Fruit fly (Drosophila melanogaster): ENCODE measurements around the gene CG10405.

CG10405 gene

DNA sequence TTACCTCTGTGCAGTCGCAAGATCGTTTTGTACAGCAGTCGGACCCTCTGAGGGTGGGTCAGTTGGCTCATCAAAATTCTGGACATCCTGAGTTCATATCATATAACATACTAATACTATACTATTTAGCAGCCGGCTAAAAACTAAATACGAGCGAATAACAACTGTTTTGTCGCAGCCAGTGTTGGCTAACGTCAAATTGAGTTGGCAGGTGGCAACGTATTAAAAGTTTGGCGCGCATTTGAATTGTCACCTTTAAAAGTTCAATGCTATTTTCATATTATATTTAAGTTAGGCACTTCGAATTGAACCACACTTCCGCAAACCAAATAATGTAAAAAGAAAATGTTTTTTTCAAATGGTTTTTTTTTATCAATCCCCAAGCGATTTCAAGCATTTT lies 28.0 kb downstream of the CG10405 start, which contains the start of gene Sdhaf3:
Gene Sdhaf3 (minus strand): TSS at position 177 of the 400 bp plus-strand sequence.
- TF ChIP-seq CG13204 (GFP tag; optimal IDR thresholded peaks at IDR 0.05): no peak
- no peak for TF ChIP-seq CG8159 (tag; optimal IDR thresholded peaks at IDR 0.05)
- TF ChIP-seq CG17806 (tag; optimal IDR thresholded peaks at IDR 0.05): no peak
- TF ChIP-seq CG10348 (GFP tag; IDR thresholded peaks at IDR 0.05): no peak
- TF ChIP-seq rn (GFP tag; IDR thresholded peaks at IDR 0.05): no peak
- TF ChIP-seq CG9948 (tag; optimal IDR thresholded peaks at IDR 0.05): no peak
- TF ChIP-seq CG32121 (GFP tag; IDR thresholded peaks at IDR 0.05): no peak
- TF ChIP-seq EcR (GFP tag; optimal IDR thresholded peaks at IDR 0.05): no peak
- TF ChIP-seq D1 (tag; optimal IDR thresholded peaks at IDR 0.05): no peak
- no peak for TF ChIP-seq Snoo (tag; optimal IDR thresholded peaks at IDR 0.05)

DNA sequence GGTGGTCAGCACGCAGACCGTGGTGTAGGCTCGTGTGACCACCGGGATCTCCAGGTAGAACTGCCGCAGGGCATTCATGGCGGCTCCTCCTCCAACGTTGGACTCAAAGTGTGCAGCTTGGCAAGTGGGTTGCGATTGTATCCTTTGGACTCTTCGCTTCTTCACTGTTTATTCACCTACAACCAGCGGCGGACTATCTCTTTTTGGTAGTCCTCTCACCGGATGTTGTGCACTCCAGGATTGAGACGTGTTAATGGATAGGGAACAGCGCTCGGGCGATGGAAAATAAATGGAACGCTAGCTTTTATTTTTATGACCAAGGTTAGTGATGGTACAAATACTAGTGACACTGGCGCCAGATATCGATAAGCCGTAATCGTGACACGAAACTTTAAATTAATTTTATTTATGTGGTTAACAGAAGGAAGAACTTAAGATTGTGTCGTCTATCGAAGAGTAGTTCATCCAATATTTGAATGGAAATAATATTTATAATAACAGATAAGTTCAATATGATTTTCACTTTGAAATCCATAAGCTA lies 29.7 kb downstream of the CG10405 start, which contains the start of gene Der-2:
Gene Der-2 (minus strand): TSS at position 347 of the 541 bp plus-strand sequence.
- TF ChIP-seq rn (GFP tag; IDR thresholded peaks at IDR 0.05) (no peak), Ets98B (GFP tag; IDR thresholded peaks at IDR 0.05) (no peak), Pif1A (GFP tag; optimal IDR thresholded peaks at IDR 0.05) (no peak), Snoo (tag; optimal IDR thresholded peaks at IDR 0.05) (no peak), D1 (tag; optimal IDR thresholded peaks at IDR 0.05) (no peak)

DNA sequence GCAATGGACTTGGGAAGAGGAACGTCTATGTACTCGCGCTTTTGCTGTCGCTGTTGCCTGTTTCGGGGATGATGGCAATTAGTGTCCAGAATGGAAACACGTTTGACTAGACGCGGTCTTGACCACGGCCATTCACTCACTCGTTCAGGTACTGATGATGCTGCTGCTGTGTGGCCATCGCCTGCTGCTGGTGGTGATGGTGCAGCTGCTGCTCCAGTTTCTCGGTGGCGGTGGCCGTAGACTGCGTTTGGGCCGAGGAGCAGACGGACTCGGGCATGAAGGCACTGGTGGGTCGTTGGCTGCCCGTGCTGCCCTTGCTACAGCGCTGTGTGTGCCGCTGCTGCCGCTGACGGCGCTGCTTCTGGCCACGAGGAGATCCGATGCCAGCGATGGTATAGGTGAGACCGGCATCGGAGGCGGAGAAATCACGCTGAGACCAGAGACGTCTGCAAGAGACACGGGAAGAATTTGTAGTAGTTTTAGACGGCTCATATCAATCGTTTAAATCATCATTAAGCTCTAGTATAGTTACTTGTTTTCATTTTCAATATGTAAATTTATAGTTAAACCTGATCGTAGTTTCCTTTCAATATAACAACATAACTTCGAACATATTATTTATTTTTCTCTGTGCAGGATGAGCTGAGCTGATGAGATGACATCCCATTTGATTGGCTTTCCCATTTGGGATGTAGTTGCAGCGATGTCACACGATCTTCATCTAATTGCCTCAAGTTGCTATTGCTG lies 31.4 kb downstream of the CG10405 start:
- TF ChIP-seq CG8159 (tag; optimal IDR thresholded peaks at IDR 0.05): no peak
- no peak for TF ChIP-seq fd96Ca (GFP tag; IDR thresholded peaks at IDR 0.05)
- TF ChIP-seq CG8301 (tag; optimal IDR thresholded peaks at IDR 0.05): peak; percentile 77
- no peak for TF ChIP-seq rn (GFP tag; IDR thresholded peaks at IDR 0.05)
- TF ChIP-seq CG15710 (tag; optimal IDR thresholded peaks at IDR 0.05): no peak
- TF ChIP-seq Ets98B (GFP tag; IDR thresholded peaks at IDR 0.05): peak; percentile 46
- TF ChIP-seq Snoo (tag; optimal IDR thresholded peaks at IDR 0.05): no peak

DNA sequence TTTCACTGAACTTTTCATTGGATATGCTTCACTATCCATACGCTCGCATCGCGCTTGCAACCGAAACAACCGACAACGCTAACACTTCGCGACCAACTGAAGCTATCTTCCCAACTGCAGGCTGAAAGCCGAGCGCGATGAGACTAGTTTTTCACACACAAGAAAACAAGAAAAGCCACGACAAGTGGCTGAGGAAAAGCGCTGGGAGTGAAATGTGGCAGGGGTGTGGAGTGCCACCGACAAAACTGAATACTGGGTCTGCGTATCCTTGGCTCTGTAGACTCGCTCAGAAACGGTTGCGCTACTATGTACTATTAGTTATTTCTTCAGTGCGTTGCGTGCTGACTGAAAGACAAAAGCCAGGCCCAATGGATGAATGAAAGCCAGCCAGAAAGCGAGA lies 41.0 kb downstream of the CG10405 start, which contains the start of gene Cad89D:
Gene Cad89D (minus strand): TSS at position 101 of the 400 bp plus-strand sequence.
- TF ChIP-seq Pif1B (GFP tag; optimal IDR thresholded peaks at IDR 0.05) (no peak), Ets98B (GFP tag; IDR thresholded peaks at IDR 0.05) (peak; percentile 16; the same call in 1 of the 2 replicates), CG14655 (GFP tag; optimal IDR thresholded peaks at IDR 0.05) (peak; percentile 4)

DNA sequence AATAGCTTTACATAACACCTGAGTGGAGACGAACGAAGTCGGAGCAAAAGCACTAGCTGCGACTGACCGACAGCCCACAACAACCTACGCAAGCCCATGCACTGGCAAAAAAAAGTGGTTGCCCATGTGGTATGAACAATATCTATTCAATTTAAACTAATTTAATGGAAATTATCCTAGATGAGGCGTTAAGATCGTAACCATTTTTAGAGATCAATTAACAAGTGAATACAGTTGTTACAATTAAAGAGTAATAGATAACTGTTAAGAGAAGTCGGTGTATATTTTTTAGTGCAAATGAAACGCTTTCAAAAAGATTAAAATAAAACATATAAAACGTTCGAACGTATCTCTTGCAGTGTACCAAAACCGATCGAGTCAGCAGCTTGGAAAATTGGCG lies 41.9 kb downstream of the CG10405 start:
- TF ChIP-seq CG17806 (tag; optimal IDR thresholded peaks at IDR 0.05) (peak; percentile 30), rn (GFP tag; IDR thresholded peaks at IDR 0.05) (0 out of 2 replicates have a peak, but pooled peaks have one; percentile 41), CG8159 (tag; optimal IDR thresholded peaks at IDR 0.05) (peak; percentile 42), CG34367 (tag; optimal IDR thresholded peaks at IDR 0.05) (peak; percentile 47), CG10348 (GFP tag; IDR thresholded peaks at IDR 0.05) (no peak), CG32121 (GFP tag; IDR thresholded peaks at IDR 0.05) (peak; percentile 76), Snoo (tag; optimal IDR thresholded peaks at IDR 0.05) (no peak), gl (tag; optimal IDR thresholded peaks at IDR 0.05) (no peak), CG14655 (GFP tag; optimal IDR thresholded peaks at IDR 0.05) (peak; percentile 92), Pif1B (GFP tag; optimal IDR thresholded peaks at IDR 0.05) (peak; percentile 67), fd96Ca (GFP tag; IDR thresholded peaks at IDR 0.05) (peak; percentile 74; the same call in 2 of the 3 replicates), Ets98B (GFP tag; IDR thresholded peaks at IDR 0.05) (peak; percentile 71), CG12605 (GFP tag; IDR thresholded peaks at IDR 0.05) (peak; percentile 63), CG8301 (tag; optimal IDR thresholded peaks at IDR 0.05) (peak; percentile 92), CG4496 (GFP tag; IDR thresholded peaks at IDR 0.05) (peak; percentile 67; the same call in 2 of the 3 replicates), Pif1A (GFP tag; optimal IDR thresholded peaks at IDR 0.05) (peak; percentile 68)

DNA sequence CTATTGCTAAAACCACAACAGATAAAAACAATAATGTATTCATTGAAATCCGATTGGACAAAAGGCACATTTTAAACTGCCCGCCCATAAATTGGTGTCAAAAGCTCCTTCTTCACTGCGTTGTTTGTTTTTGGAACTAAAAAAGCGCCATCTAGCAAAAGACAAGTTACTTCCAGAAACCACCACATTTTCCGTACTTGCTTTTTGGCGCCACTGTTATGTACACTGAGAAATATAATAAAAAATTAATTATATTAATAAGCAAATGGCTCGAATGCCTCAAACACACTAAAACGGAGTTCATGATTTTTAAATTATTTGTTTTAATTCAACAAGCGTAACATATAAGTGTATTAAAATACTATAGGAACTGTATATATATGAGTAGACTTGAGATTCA lies 43.1 kb downstream of the CG10405 start:
- TF ChIP-seq Ets98B (GFP tag; IDR thresholded peaks at IDR 0.05) (peak; percentile 87), CG14655 (GFP tag; optimal IDR thresholded peaks at IDR 0.05) (peak; percentile 78), D1 (tag; optimal IDR thresholded peaks at IDR 0.05) (peak; percentile 10), rn (GFP tag; IDR thresholded peaks at IDR 0.05) (peak; percentile 65), CG17806 (tag; optimal IDR thresholded peaks at IDR 0.05) (peak; percentile 74), EcR (GFP tag; optimal IDR thresholded peaks at IDR 0.05) (no peak), CG9948 (tag; optimal IDR thresholded peaks at IDR 0.05) (peak; percentile 60), gl (tag; optimal IDR thresholded peaks at IDR 0.05) (peak; percentile 8), CG10348 (GFP tag; IDR thresholded peaks at IDR 0.05) (no peak), Snoo (tag; optimal IDR thresholded peaks at IDR 0.05) (peak; percentile 56), Pif1B (GFP tag; optimal IDR thresholded peaks at IDR 0.05) (peak; percentile 49), CG34367 (tag; optimal IDR thresholded peaks at IDR 0.05) (peak; percentile 63), CG8301 (tag; optimal IDR thresholded peaks at IDR 0.05) (peak; percentile 72), CG12605 (GFP tag; IDR thresholded peaks at IDR 0.05) (peak; percentile 84), CG8159 (tag; optimal IDR thresholded peaks at IDR 0.05) (peak; percentile 69), CG13204 (GFP tag; optimal IDR thresholded peaks at IDR 0.05) (no peak), CG32121 (GFP tag; IDR thresholded peaks at IDR 0.05) (peak; percentile 84), Pif1A (GFP tag; optimal IDR thresholded peaks at IDR 0.05) (peak; percentile 52), CG4496 (GFP tag; IDR thresholded peaks at IDR 0.05) (peak; percentile 90), CG15710 (tag; optimal IDR thresholded peaks at IDR 0.05) (peak; percentile 57), fd96Ca (GFP tag; IDR thresholded peaks at IDR 0.05) (peak; percentile 32; the same call in 1 of the 3 replicates)
